Worm (Caenorhabditis elegans): ENCODE measurements around the gene sqv-3.

- TF ChIP-seq W03F9.2 (tag; optimal IDR thresholded peaks at IDR 0.05) (no peak), him-1 (tag; optimal IDR thresholded peaks at IDR 0.05) (no peak), dao-5 (tag; optimal IDR thresholded peaks at IDR 0.05) (no peak)
Observed at ce11 chrIII:9757414-9757813, 22.7 kb downstream of the sqv-3 start, which contains the start of gene vps-53.
